Worm (Caenorhabditis elegans) whole organism, L3 larva: ENCODE results near the gene srt-15.
"Not testable (repeated sequence)": the region's sequence is repeated elsewhere in the genome, so short reads cannot be mapped to it uniquely, and the experiment has no call there.

Source experiments
- R02D3.7 ChIP-seq: fragments of 150-350 bp; optimal IDR thresholded peaks from 2 replicates; lab custom pipeline; 2014; ENCODE audit warnings: missing biosample characterization, missing genetic modification characterization
- ZK546.5 ChIP-seq: sonication (generic microtip); optimal IDR thresholded peaks from 2 replicates; lab custom pipeline; 2017; ENCODE audit warnings: missing biosample characterization, missing genetic modification characterization
- aly-2 ChIP-seq: fragments of 150-350 bp; optimal IDR thresholded peaks from 2 replicates; lab custom pipeline; 2014; ENCODE audit warnings: missing biosample characterization, missing genetic modification characterization
- ceh-16 ChIP-seq: sonication (generic microtip); optimal IDR thresholded peaks from 2 replicates; lab custom pipeline; 2017; ENCODE audit warnings: missing biosample characterization, missing genetic modification characterization
- ceh-82 ChIP-seq: fragments of 150-350 bp; optimal IDR thresholded peaks from 2 replicates; lab custom pipeline; 2014; ENCODE audit warnings: missing biosample characterization, missing genetic modification characterization
- egl-27 ChIP-seq: sonication (generic microtip); optimal IDR thresholded peaks from 4 replicates; lab custom pipeline; 2017; ENCODE audit warnings: missing biosample characterization, missing genetic modification reagents, missing genetic modification characterization
- elt-2 ChIP-seq: sonication (generic microtip); optimal IDR thresholded peaks from 2 replicates; lab custom pipeline; 2016; ENCODE audit warnings: missing genetic modification reagents, mild to moderate bottlenecking, missing genetic modification characterization, missing compliant biosample characterization
- elt-3 ChIP-seq, 3 experiments: fragments of 150-350 bp in 1 of 3; sonication (generic microtip) in 2 of 3; optimal IDR thresholded peaks; 2 replicates in 2 of 3; 4 replicates in 1 of 3; lab custom pipeline; 2014 to 2017; ENCODE audit warnings: missing biosample characterization in 3 of 3, missing genetic modification characterization in 3 of 3
- eor-1 ChIP-seq, 2 experiments: fragments of 150-350 bp; optimal IDR thresholded peaks; 2 replicates each; lab custom pipeline; 2014 to 2018; ENCODE audit warnings: missing biosample characterization in 2 of 2, missing genetic modification characterization in 2 of 2
- fkh-2 ChIP-seq: fragments of 150-350 bp; optimal IDR thresholded peaks from 2 replicates; lab custom pipeline; 2014; ENCODE audit warnings: missing biosample characterization, missing genetic modification reagents, missing genetic modification characterization
- jun-1 ChIP-seq: fragments of 150-350 bp; optimal IDR thresholded peaks from 2 replicates; lab custom pipeline; 2014; ENCODE audit warnings: missing biosample characterization, missing genetic modification reagents, missing genetic modification characterization
- lin-15B ChIP-seq: fragments of 150-350 bp; optimal IDR thresholded peaks from 2 replicates; lab custom pipeline; 2014; ENCODE audit warnings: missing biosample characterization, missing genetic modification characterization
- lin-39 ChIP-seq: fragments of 150-350 bp; optimal IDR thresholded peaks from 2 replicates; lab custom pipeline; 2018; ENCODE audit warnings: missing biosample characterization, missing genetic modification reagents, missing genetic modification characterization
- lsy-12 ChIP-seq: sonication (generic microtip); optimal IDR thresholded peaks from 2 replicates; lab custom pipeline; 2016; ENCODE audit warnings: mild to moderate bottlenecking, missing genetic modification characterization, missing compliant biosample characterization
- mdl-1 ChIP-seq: fragments of 150-350 bp; optimal IDR thresholded peaks from 2 replicates; lab custom pipeline; 2014; ENCODE audit warnings: missing biosample characterization, missing genetic modification characterization
- mml-1 ChIP-seq: fragments of 150-350 bp; sonication (generic microtip); optimal IDR thresholded peaks from 3 replicates; lab custom pipeline; 2014; ENCODE audit warnings: missing biosample characterization, missing genetic modification characterization
- nhr-11 ChIP-seq: fragments of 150-350 bp; optimal IDR thresholded peaks from 2 replicates; lab custom pipeline; 2014; ENCODE audit warnings: missing biosample characterization, missing genetic modification characterization
- nhr-12 ChIP-seq: fragments of 150-350 bp; optimal IDR thresholded peaks from 2 replicates; lab custom pipeline; 2014; ENCODE audit warnings: missing biosample characterization, missing genetic modification characterization
- nhr-25 ChIP-seq: sonication (generic microtip); optimal IDR thresholded peaks from 2 replicates; lab custom pipeline; 2017; ENCODE audit warnings: missing biosample characterization, missing genetic modification characterization
- nhr-28 ChIP-seq: fragments of 150-350 bp; optimal IDR thresholded peaks from 2 replicates; lab custom pipeline; 2014; ENCODE audit warnings: missing biosample characterization, missing genetic modification characterization
- nhr-43 ChIP-seq: sonication (generic microtip); optimal IDR thresholded peaks from 2 replicates; lab custom pipeline; 2016; ENCODE audit warnings: mild to moderate bottlenecking, missing genetic modification characterization, missing compliant biosample characterization; ENCODE audit not compliant: poor library complexity, severe bottlenecking
- nhr-76 ChIP-seq: fragments of 150-350 bp; sonication (generic microtip); optimal IDR thresholded peaks from 5 replicates; lab custom pipeline; 2014; ENCODE audit warnings: missing biosample characterization, missing genetic modification characterization
- nhr-77 ChIP-seq: fragments of 150-350 bp; optimal IDR thresholded peaks from 2 replicates; lab custom pipeline; 2014; ENCODE audit warnings: missing biosample characterization, missing genetic modification characterization
- pha-4 ChIP-seq: fragments of 150-350 bp; optimal IDR thresholded peaks from 2 replicates; lab custom pipeline; 2014; ENCODE audit warnings: missing biosample characterization, missing genetic modification reagents, missing genetic modification characterization
- sea-2 ChIP-seq: fragments of 150-350 bp; sonication (generic microtip); optimal IDR thresholded peaks from 4 replicates; lab custom pipeline; 2014; ENCODE audit warnings: missing biosample characterization, missing genetic modification reagents, missing genetic modification characterization
- skn-1 ChIP-seq: fragments of 150-350 bp; optimal IDR thresholded peaks from 2 replicates; lab custom pipeline; 2014; ENCODE audit warnings: missing biosample characterization, missing genetic modification characterization
- snpc-4 ChIP-seq: fragments of 150-350 bp; optimal IDR thresholded peaks from 2 replicates; lab custom pipeline; 2014; ENCODE audit warnings: missing biosample characterization, missing genetic modification characterization
- tbx-2 ChIP-seq: sonication (generic microtip); optimal IDR thresholded peaks from 2 replicates; lab custom pipeline; 2016; ENCODE audit warnings: mild to moderate bottlenecking, missing genetic modification characterization, missing compliant biosample characterization
- unc-39 ChIP-seq: sonication (generic microtip); optimal IDR thresholded peaks from 4 replicates; lab custom pipeline; 2017; ENCODE audit warnings: missing biosample characterization, missing genetic modification characterization
- unc-62 ChIP-seq: fragments of 150-350 bp; sonication (generic microtip); optimal IDR thresholded peaks from 4 replicates; lab custom pipeline; 2014; ENCODE audit warnings: missing biosample characterization, missing genetic modification reagents, missing genetic modification characterization
- zag-1 ChIP-seq: fragments of 150-350 bp; optimal IDR thresholded peaks from 2 replicates; lab custom pipeline; 2014; ENCODE audit warnings: missing biosample characterization, missing genetic modification characterization
- ztf-11 ChIP-seq: fragments of 150-350 bp; optimal IDR thresholded peaks from 2 replicates; lab custom pipeline; 2014; ENCODE audit warnings: missing biosample characterization, missing genetic modification characterization
- ztf-4 ChIP-seq: fragments of 150-350 bp; optimal IDR thresholded peaks from 2 replicates; lab custom pipeline; 2014; ENCODE audit warnings: missing biosample characterization, missing genetic modification characterization

Gene srt-15

ce11 chrV:3102049-3102448 lies 40.1 kb upstream of the srt-15 start, which contains the start of gene Y73C8C.4:
Gene Y73C8C.4, minus strand, starts transcription at chrV:3102149.
- TF ChIP-seq aly-2 (tag; lab: Kevin White, UChicago); snpc-4; egl-27 (tag; lab: Kevin White, UChicago): not testable (repeated sequence)
- TF ChIP-seq, all 47 proteins: peak for 0; not testable (repeated sequence) for 47

- TF ChIP-seq sea-2 (GFP tag; lab: Kevin White, UChicago) (no peak), nhr-43 (tag; lab: Kevin White, UChicago) (no peak), nhr-77 (tag; lab: Kevin White, UChicago) (no peak), skn-1 (tag; lab: Kevin White, UChicago) (no peak), elt-2 (tag; lab: Kevin White, UChicago) (no peak), ZK546.5 (tag; lab: Kevin White, UChicago) (no peak), nhr-25 (tag; lab: Kevin White, UChicago) (no peak), nhr-12 (tag; lab: Kevin White, UChicago) (no peak), nhr-76 (no peak)
Measured at ce11 chrV:3100527-3100926, 38.5 kb upstream of the srt-15 start.

- TF ChIP-seq elt-2 (tag; lab: Kevin White, UChicago) (peak; percentile 20), pha-4 (tag; lab: Kevin White, UChicago) (peak; percentile 59), nhr-77 (tag; lab: Kevin White, UChicago) (no peak)
Measured at ce11 chrV:3094351-3094750, 32.4 kb upstream of the srt-15 start, which contains the start of gene cyp-33C9. Gene cyp-33C9, minus strand, starts transcription at chrV:3094561.

- no peak for TF ChIP-seq ceh-16 (tag; lab: Kevin White, UChicago)
- no peak for TF ChIP-seq ztf-11 (tag; lab: Kevin White, UChicago)
- TF ChIP-seq tbx-2 (tag; lab: Kevin White, UChicago): no peak
- TF ChIP-seq lsy-12: no peak
- TF ChIP-seq pha-4 (tag; lab: Kevin White, UChicago): no peak
- no peak for TF ChIP-seq fkh-2 (tag; lab: Kevin White, UChicago)
- no peak for TF ChIP-seq jun-1 (tag; lab: Kevin White, UChicago)
- TF ChIP-seq, all 47 proteins: peak for 0
Measured at ce11 chrV:3088768-3089167, 26.8 kb upstream of the srt-15 start, which contains the start of gene acs-21. Gene acs-21, plus strand, starts transcription at chrV:3089068.

ce11 chrV:3086260-3086659 lies 24.3 kb upstream of the srt-15 start, which contains the start of gene srt-8:
Gene srt-8, plus strand, starts transcription at chrV:3086560.
- no peak for TF ChIP-seq eor-1 (tag; optimal IDR thresholded peaks at IDR 0.05; lab: Kevin White, UChicago)
- TF ChIP-seq nhr-25 (tag; lab: Kevin White, UChicago): no peak
- no peak for TF ChIP-seq aly-2 (tag; lab: Kevin White, UChicago)
- no peak for TF ChIP-seq tbx-2 (tag; lab: Kevin White, UChicago)
- no peak for TF ChIP-seq pha-4 (tag; lab: Kevin White, UChicago)
- no peak for TF ChIP-seq mdl-1 (tag; lab: Kevin White, UChicago)
- no peak for TF ChIP-seq zag-1 (tag; lab: Kevin White, UChicago)
- no peak for TF ChIP-seq ztf-4 (tag; lab: Kevin White, UChicago)
- TF ChIP-seq lin-39: no peak
- TF ChIP-seq ZK546.5 (tag; lab: Kevin White, UChicago): no peak
- TF ChIP-seq lin-15B (tag; lab: Kevin White, UChicago): no peak
- no peak for TF ChIP-seq ztf-11 (tag; lab: Kevin White, UChicago)
- TF ChIP-seq elt-2 (tag; lab: Kevin White, UChicago): no peak
- TF ChIP-seq nhr-11 (tag; lab: Kevin White, UChicago): no peak
- TF ChIP-seq snpc-4: no peak
- TF ChIP-seq ceh-82 (tag; lab: Kevin White, UChicago): no peak

- TF ChIP-seq ZK546.5 (tag; lab: Kevin White, UChicago) (no peak), unc-39 (tag; lab: Kevin White, UChicago) (no peak), tbx-2 (tag; lab: Kevin White, UChicago) (no peak), elt-3 (tag; optimal IDR thresholded peaks at IDR 0.05; lab: Kevin White, UChicago) (no peak), unc-62 (GFP tag; lab: Kevin White, UChicago) (no peak), egl-27 (tag; lab: Kevin White, UChicago) (no peak), mml-1 (no peak), R02D3.7 (no peak), elt-2 (tag; lab: Kevin White, UChicago) (no peak), ceh-82 (tag; lab: Kevin White, UChicago) (no peak), nhr-28 (tag; lab: Kevin White, UChicago) (no peak), nhr-43 (tag; lab: Kevin White, UChicago) (no peak), ztf-4 (tag; lab: Kevin White, UChicago) (no peak)
Measured at ce11 chrV:3081471-3081870, 19.5 kb upstream of the srt-15 start, which contains the start of gene srt-7. Gene srt-7, plus strand, starts transcription at chrV:3081771.
